Worm (Caenorhabditis elegans) whole organism, L4 larva: ENCODE data around the gene fbxa-63.
"Not testable (repeated sequence)": the region's sequence is repeated elsewhere in the genome, so short reads cannot be mapped to it uniquely, and the experiment has no call there.

Source experiments
- Y5F2A.4 ChIP-seq: fragments of 200-800 bp; sonication (Bioruptor generic); optimal IDR thresholded peaks from 2 replicates; lab custom pipeline; 2018; ENCODE audit warnings: mild to moderate bottlenecking, missing genetic modification characterization, missing compliant biosample characterization
- aly-2 ChIP-seq: sonication (generic microtip); optimal IDR thresholded peaks from 2 replicates; lab custom pipeline; 2018; ENCODE audit warnings: missing biosample characterization, missing genetic modification characterization
- ceh-82 ChIP-seq: sonication (generic microtip); optimal IDR thresholded peaks from 2 replicates; lab custom pipeline; 2017; ENCODE audit warnings: missing biosample characterization, missing genetic modification characterization
- lin-39 ChIP-seq: fragments of 150-350 bp; optimal IDR thresholded peaks from 2 replicates; lab custom pipeline; 2014; ENCODE audit warnings: missing biosample characterization, missing genetic modification reagents, missing genetic modification characterization
- mes-2 ChIP-seq: sonication (generic microtip); optimal IDR thresholded peaks from 2 replicates; lab custom pipeline; 2016; ENCODE audit warnings: missing genotype, mild to moderate bottlenecking, missing genetic modification characterization, missing compliant biosample characterization; ENCODE audit not compliant: poor library complexity, severe bottlenecking
- unc-62 ChIP-seq, 3 experiments: fragments of 150-350 bp in 1 of 3; sonication (generic microtip); optimal IDR thresholded peaks in 2 of 3; peaks in 1 of 3; 1 replicate in 1 of 3; 2 replicates in 2 of 3; lab custom pipeline; 2014 to 2017; ENCODE audit warnings: missing biosample characterization in 3 of 3, missing genetic modification characterization in 3 of 3, missing genetic modification reagents in 3 of 3, missing genotype in 1 of 3

- not testable (repeated sequence) for TF ChIP-seq mes-2 (tag; lab: Kevin White, UChicago); Y5F2A.4; unc-62 (GFP tag; optimal IDR thresholded peaks at IDR 0.05 in 1 of 2; lab: Kevin White, UChicago); unc-62 (tag; optimal IDR thresholded peaks at IDR 0.05; lab: Kevin White, UChicago); lin-39 (tag; lab: Kevin White, UChicago); ceh-82 (tag; lab: Kevin White, UChicago); aly-2 (tag; lab: Kevin White, UChicago)
These were observed 20.4 kb downstream of the fbxa-63 start, which contains the start of gene srz-9 for ce11 chrIII:1263692-1264091.
